Worm (Caenorhabditis elegans): ENCODE data around the gene coh-4.

DNA sequence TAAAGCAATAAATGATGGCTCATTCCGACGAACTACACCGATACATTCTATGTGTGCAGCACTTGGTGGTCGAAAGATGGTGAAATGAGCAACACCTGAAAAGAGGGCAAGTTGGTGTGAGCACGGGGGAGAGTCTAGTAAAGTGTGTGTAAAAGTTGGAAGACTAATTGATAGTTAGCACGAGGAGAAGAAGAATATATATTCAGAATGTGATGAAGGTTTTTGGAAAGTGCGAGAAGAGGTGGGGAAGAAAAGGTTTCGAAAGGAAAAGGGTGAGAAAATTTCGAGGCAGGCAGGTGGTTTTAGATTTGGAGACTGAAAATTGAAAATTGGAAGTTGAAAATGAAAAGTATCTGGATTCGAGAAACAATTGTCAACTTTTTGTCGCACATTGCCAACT is 23.2 kb downstream of the coh-4 start, which contains the start of gene Y45G5AM.6:
- TF ChIP-seq pqm-1 (tag; optimal IDR thresholded peaks at IDR 0.05) (no peak), fos-1 (tag; optimal IDR thresholded peaks at IDR 0.05) (no peak)

All from whole organism, L4 larva.